Worm (Caenorhabditis elegans) whole organism, L3 larva: ENCODE measurements around the gene rpl-3.

Experiments
- aly-2 ChIP-seq: fragments of 150-350 bp; optimal IDR thresholded peaks from 2 replicates; lab custom pipeline; 2014; ENCODE audit warnings: missing biosample characterization, missing genetic modification characterization
- ceh-82 ChIP-seq: fragments of 150-350 bp; optimal IDR thresholded peaks from 2 replicates; lab custom pipeline; 2014; ENCODE audit warnings: missing biosample characterization, missing genetic modification characterization
- daf-12 ChIP-seq: fragments of 150-350 bp; optimal IDR thresholded peaks from 2 replicates; lab custom pipeline; 2014; ENCODE audit warnings: missing biosample characterization, missing genetic modification reagents, missing genetic modification characterization
- egl-27 ChIP-seq: sonication (generic microtip); optimal IDR thresholded peaks from 4 replicates; lab custom pipeline; 2017; ENCODE audit warnings: missing biosample characterization, missing genetic modification reagents, missing genetic modification characterization
- fkh-10 ChIP-seq: sonication (generic microtip); optimal IDR thresholded peaks from 2 replicates; lab custom pipeline; 2017; ENCODE audit warnings: missing biosample characterization, missing genetic modification reagents, missing genetic modification characterization
- fos-1 ChIP-seq: fragments of 150-350 bp; optimal IDR thresholded peaks from 2 replicates; lab custom pipeline; 2014; ENCODE audit warnings: missing biosample characterization, missing genetic modification characterization
- mdl-1 ChIP-seq: fragments of 150-350 bp; optimal IDR thresholded peaks from 2 replicates; lab custom pipeline; 2014; ENCODE audit warnings: missing biosample characterization, missing genetic modification characterization
- nfya-1 ChIP-seq: sonication (generic microtip); optimal IDR thresholded peaks from 2 replicates; lab custom pipeline; 2017; ENCODE audit warnings: missing genetic modification characterization, mild to moderate bottlenecking, missing compliant biosample characterization, antibody characterized with exemption, moderate library complexity; ENCODE audit not compliant: insufficient read depth
- nhr-11 ChIP-seq: fragments of 150-350 bp; optimal IDR thresholded peaks from 2 replicates; lab custom pipeline; 2014; ENCODE audit warnings: missing biosample characterization, missing genetic modification characterization
- nhr-237 ChIP-seq: fragments of 150-350 bp; optimal IDR thresholded peaks from 2 replicates; lab custom pipeline; 2014; ENCODE audit warnings: missing biosample characterization, missing genetic modification characterization
- skn-1 ChIP-seq: fragments of 150-350 bp; optimal IDR thresholded peaks from 2 replicates; lab custom pipeline; 2014; ENCODE audit warnings: missing biosample characterization, missing genetic modification characterization
- unc-62 ChIP-seq: fragments of 150-350 bp; sonication (generic microtip); optimal IDR thresholded peaks from 4 replicates; lab custom pipeline; 2014; ENCODE audit warnings: missing biosample characterization, missing genetic modification reagents, missing genetic modification characterization
- ztf-11 ChIP-seq: fragments of 150-350 bp; optimal IDR thresholded peaks from 2 replicates; lab custom pipeline; 2014; ENCODE audit warnings: missing biosample characterization, missing genetic modification characterization
- ztf-4 ChIP-seq: fragments of 150-350 bp; optimal IDR thresholded peaks from 2 replicates; lab custom pipeline; 2014; ENCODE audit warnings: missing biosample characterization, missing genetic modification characterization

ce11 chrIII:3871763-3872486 is 4.3 kb downstream of the rpl-3 start:
- TF ChIP-seq nhr-11 (no peak), daf-12 (no peak), ztf-11 (tag; lab: Kevin White, UChicago) (no peak), egl-27 (tag; lab: Kevin White, UChicago) (no peak), ztf-4 (no peak), nhr-237 (tag; lab: Kevin White, UChicago) (no peak), ceh-82 (tag; lab: Kevin White, UChicago) (no peak), mdl-1 (tag; lab: Kevin White, UChicago) (no peak), unc-62 (GFP tag; lab: Kevin White, UChicago) (no peak), fos-1 (tag; lab: Kevin White, UChicago) (no peak), skn-1 (tag; lab: Kevin White, UChicago) (no peak), nfya-1 (tag; lab: Kevin White, UChicago) (no peak), fkh-10 (no peak), aly-2 (tag; lab: Kevin White, UChicago) (no peak)
